Worm (Caenorhabditis elegans): ENCODE results near the gene pals-23.

DNA sequence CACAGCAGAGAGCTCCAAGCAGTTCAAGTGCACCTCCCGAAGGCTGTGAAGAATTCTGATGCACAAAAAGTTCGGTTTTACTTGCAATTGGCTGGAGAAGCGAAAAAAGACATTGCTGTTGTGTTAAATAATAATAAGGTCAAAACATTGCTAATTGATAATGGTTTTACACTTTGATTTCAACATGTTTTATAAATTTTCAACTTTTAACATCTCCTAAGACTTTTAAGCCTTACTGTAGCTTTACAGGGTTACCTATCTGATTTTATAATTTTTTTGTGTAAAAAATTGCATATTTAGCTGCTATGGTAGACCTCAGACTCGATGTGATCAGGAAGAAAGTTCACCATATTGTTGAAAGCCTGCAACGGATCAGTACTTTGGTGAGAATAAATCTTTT lies 9.6 kb downstream of the pals-23 start, which contains the start of gene pals-25:
- TF ChIP-seq unc-62 (GFP tag; optimal IDR thresholded peaks at IDR 0.05 in 1 of 2) (no peak), unc-62 (tag; optimal IDR thresholded peaks at IDR 0.05) (no peak), tag-97 (GFP tag; IDR thresholded peaks at IDR 0.05) (no peak), dpl-1 (GFP tag; optimal IDR thresholded peaks at IDR 0.05) (no peak)
